Fruit fly (Drosophila melanogaster): Measurements from ENCODE around the gene CG12375.

Gene CG12375

DNA sequence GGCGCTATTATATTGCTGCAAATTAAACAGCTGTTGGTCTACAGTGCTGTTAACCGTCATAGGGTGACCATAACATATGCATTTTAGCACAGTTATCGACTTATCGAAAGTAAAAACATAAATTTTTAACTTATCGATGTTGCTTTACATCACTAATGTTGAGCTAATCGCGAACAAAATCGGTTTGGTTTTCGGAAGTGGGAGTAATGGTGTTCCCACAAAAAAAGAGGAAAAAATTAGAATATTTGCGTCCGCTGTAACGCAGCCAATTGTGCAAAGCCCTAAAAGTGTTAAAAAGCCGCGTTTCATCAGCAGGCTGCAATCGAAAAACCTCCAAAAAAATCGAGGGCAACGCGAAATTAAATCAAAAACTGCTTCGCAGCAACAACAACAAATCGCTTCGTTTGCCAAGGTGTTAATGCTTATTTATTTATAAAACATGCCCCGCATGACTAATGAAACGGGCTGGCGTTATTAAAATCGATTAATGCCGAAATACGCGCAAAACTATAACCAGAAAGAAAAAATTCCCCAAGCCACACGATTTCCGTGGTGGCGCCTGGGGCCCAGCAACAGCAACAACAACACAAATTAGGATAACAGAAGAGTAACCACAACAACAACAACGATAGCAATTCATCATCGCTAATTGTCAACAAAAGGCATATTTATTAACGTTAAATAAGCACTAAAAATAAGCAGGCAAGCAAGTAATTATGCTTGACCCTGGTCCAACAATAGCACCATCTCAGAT, at the start of gene CG12375, which contains the start of gene CG8668:
CG12375 (minus strand) TSS at position 42 of the 754 bp plus-strand sequence.
CG8668 (plus strand) TSS at position 153 of the 754 bp plus-strand sequence.
- TF ChIP-seq stwl (tag; optimal IDR thresholded peaks at IDR 0.05) (peak; percentile 83), CG6765 (GFP tag; optimal IDR thresholded peaks at IDR 0.05) (peak; percentile 61), CG13296 (GFP tag; optimal IDR thresholded peaks at IDR 0.05) (peak; percentile 13), fru (optimal IDR thresholded peaks at IDR 0.05) (no peak), CG8388 (GFP tag; optimal IDR thresholded peaks at IDR 0.05) (no peak), CG34224 (GFP tag; IDR thresholded peaks at IDR 0.05; ENCODE audit: partially characterized antibody) (peak; percentile 85), vnd (GFP tag; IDR thresholded peaks at IDR 0.05; ENCODE audit: partially characterized antibody) (peak; percentile 71), CG9727 (GFP tag; optimal IDR thresholded peaks at IDR 0.05) (peak; percentile 2), CG3995 (GFP tag; optimal IDR thresholded peaks at IDR 0.05) (peak; percentile 8), gsb (GFP tag; IDR thresholded peaks at IDR 0.05) (no peak), CG3281 (GFP tag; optimal IDR thresholded peaks at IDR 0.05) (peak; percentile 13), CG13123 (GFP tag; optimal IDR thresholded peaks at IDR 0.05) (no peak), knrl (GFP tag; IDR thresholded peaks at IDR 0.05; ENCODE audit: partially characterized antibody) (peak; percentile 75), Sry-δ (GFP tag; optimal IDR thresholded peaks at IDR 0.05) (peak; percentile 92), CG17186 (GFP tag; optimal IDR thresholded peaks at IDR 0.05) (peak; percentile 18), BEAF-32 (GFP tag; optimal IDR thresholded peaks at IDR 0.05) (peak; percentile 80), CTCF (GFP tag; optimal IDR thresholded peaks at IDR 0.05) (peak; percentile 22), row (GFP tag; IDR thresholded peaks at IDR 0.05) (peak; percentile 24; the same call in 1 of the 3 replicates), hbn (GFP tag; IDR thresholded peaks at IDR 0.05; ENCODE audit: partially characterized antibody) (peak; percentile 80), gfzf (GFP tag; optimal IDR thresholded peaks at IDR 0.05) (peak; percentile 29), CG6683 (GFP tag; optimal IDR thresholded peaks at IDR 0.05) (no peak), NfI (GFP tag; optimal IDR thresholded peaks at IDR 0.05) (no peak), chm (GFP tag; IDR thresholded peaks at IDR 0.05) (peak; percentile 12; the same call in 1 of the 2 replicates), Dp (GFP tag; optimal IDR thresholded peaks at IDR 0.05) (peak; percentile 37), CG2116 (GFP tag; optimal IDR thresholded peaks at IDR 0.05) (peak; percentile 93), unc-4 (GFP tag; IDR thresholded peaks at IDR 0.05; ENCODE audit: partially characterized antibody) (peak; percentile 84), fu2 (GFP tag; optimal IDR thresholded peaks at IDR 0.05) (no peak), bbx (GFP tag; IDR thresholded peaks at IDR 0.05; ENCODE audit: partially characterized antibody) (peak; percentile 88), Fer3 (tag; optimal IDR thresholded peaks at IDR 0.05) (no peak), CG11695 (GFP tag; IDR thresholded peaks at IDR 0.05) (0 out of 3 replicates have a peak, but pooled peaks have one; percentile 11), Dref (GFP tag; IDR thresholded peaks at IDR 0.05) (peak; percentile 87), CG2129 (GFP tag; IDR thresholded peaks at IDR 0.05; ENCODE audit: partially characterized antibody) (peak; percentile 36), CG9797 (GFP tag; optimal IDR thresholded peaks at IDR 0.05) (peak; percentile 7), CG3838 (GFP tag; optimal IDR thresholded peaks at IDR 0.05) (no peak), CG14860 (GFP tag; IDR thresholded peaks at IDR 0.05; ENCODE audit: partially characterized antibody) (peak; percentile 58; the same call in 2 of the 3 replicates), trem (tag; optimal IDR thresholded peaks at IDR 0.05) (peak; percentile 35), jigr1 (GFP tag; IDR thresholded peaks at IDR 0.05) (no peak), Nf-YA (GFP tag; IDR thresholded peaks at IDR 0.05) (no peak), tgo (GFP tag; IDR thresholded peaks at IDR 0.05) (no peak), Doc3 (GFP tag; IDR thresholded peaks at IDR 0.05; ENCODE audit: partially characterized antibody) (peak; percentile 75), sd (tag; optimal IDR thresholded peaks at IDR 0.05) (no peak), ci (GFP tag; IDR thresholded peaks at IDR 0.05) (peak; percentile 58; the same call in 2 of the 3 replicates), hb (GFP tag; IDR thresholded peaks at IDR 0.05; ENCODE audit: partially characterized antibody) (peak; percentile 76; the same call in 2 of the 3 replicates), lbe (GFP tag; optimal IDR thresholded peaks at IDR 0.05) (peak; percentile 22), Vsx1 (GFP tag; optimal IDR thresholded peaks at IDR 0.05) (peak; percentile 91), Med (GFP tag) (peak; percentile 79), tna (GFP tag; IDR thresholded peaks at IDR 0.05; ENCODE audit: partially characterized antibody) (peak; percentile 78), az2 (GFP tag; optimal IDR thresholded peaks at IDR 0.05) (no peak)
